Fruit fly (Drosophila melanogaster) whole organism, adult: ENCODE results near the gene Trx2.

ENCODE experiments used
- CG11617 ChIP-seq: fragments of 200-800 bp; sonication (Bioruptor generic); optimal IDR thresholded peaks from 2 replicates; lab custom pipeline; 2017; ENCODE audit warnings: mild to moderate bottlenecking, missing biosample characterization, missing genetic modification reagents, missing genetic modification characterization
- CG12768 ChIP-seq: fragments of 200-800 bp; sonication (Bioruptor generic); optimal IDR thresholded peaks from 2 replicates; lab custom pipeline; 2017; ENCODE audit warnings: missing biosample characterization, missing genetic modification characterization, mild to moderate bottlenecking, moderate library complexity, missing genetic modification reagents
- CG14711 ChIP-seq: fragments of 200-800 bp; sonication (Bioruptor generic); optimal IDR thresholded peaks from 2 replicates; lab custom pipeline; 2018; ENCODE audit warnings: missing biosample characterization, mild to moderate bottlenecking, missing genetic modification characterization, moderate library complexity
- CG1620 ChIP-seq: fragments of 200-800 bp; sonication (Bioruptor generic); optimal IDR thresholded peaks from 2 replicates; lab custom pipeline; 2016; ENCODE audit warnings: missing biosample characterization, missing genetic modification characterization
- CG33017 ChIP-seq: fragments of 200-800 bp; sonication (Bioruptor generic); optimal IDR thresholded peaks from 2 replicates; lab custom pipeline; 2018; ENCODE audit warnings: missing biosample characterization, mild to moderate bottlenecking, missing genetic modification characterization, moderate library complexity
- CG5204 ChIP-seq: fragments of 200-800 bp; sonication (Bioruptor generic); optimal IDR thresholded peaks from 2 replicates; lab custom pipeline; 2016; ENCODE audit warnings: missing biosample characterization, missing genetic modification characterization
- CG7045 ChIP-seq: fragments of 200-800 bp; sonication (Bioruptor generic); optimal IDR thresholded peaks from 2 replicates; lab custom pipeline; 2017; ENCODE audit warnings: missing biosample characterization, mild to moderate bottlenecking, missing genetic modification characterization
- CG7101 ChIP-seq: fragments of 200-800 bp; sonication (Bioruptor generic); optimal IDR thresholded peaks from 2 replicates; lab custom pipeline; 2018; ENCODE audit warnings: missing biosample characterization, mild to moderate bottlenecking, missing genetic modification characterization, moderate library complexity
- Clk ChIP-seq: fragments of 200-800 bp; sonication (Bioruptor generic); optimal IDR thresholded peaks from 2 replicates; lab custom pipeline; 2017; ENCODE audit warnings: missing biosample characterization, missing genetic modification characterization
- Crg-1 ChIP-seq: fragments of 200-800 bp; sonication (Bioruptor generic); optimal IDR thresholded peaks from 2 replicates; lab custom pipeline; 2016; ENCODE audit warnings: missing biosample characterization, missing genetic modification characterization
- Hr96 ChIP-seq: fragments of 200-800 bp; sonication (Bioruptor generic); optimal IDR thresholded peaks from 2 replicates; lab custom pipeline; 2016; ENCODE audit warnings: missing biosample characterization, missing genetic modification characterization
- Mnt ChIP-seq: fragments of 200-800 bp; sonication (Bioruptor generic); optimal IDR thresholded peaks from 2 replicates; lab custom pipeline; 2016; ENCODE audit warnings: missing biosample characterization, mild to moderate bottlenecking, missing genetic modification characterization
- bab1 ChIP-seq: fragments of 200-800 bp; sonication (Bioruptor generic); optimal IDR thresholded peaks from 3 replicates; lab custom pipeline; 2019; ENCODE audit warnings: missing biosample characterization, mild to moderate bottlenecking, missing genetic modification characterization, moderate library complexity
- cic ChIP-seq: fragments of 200-800 bp; sonication (Bioruptor generic); optimal IDR thresholded peaks from 2 replicates; lab custom pipeline; 2017; ENCODE audit warnings: missing biosample characterization, mild to moderate bottlenecking, missing genetic modification characterization, moderate library complexity
- cnc ChIP-seq, 2 experiments: fragments of >200 bp; optimal IDR thresholded peaks; 2 replicates each; lab custom pipeline; 2017
- kay ChIP-seq: fragments of 200-800 bp; sonication (Bioruptor generic); peaks from one replicate; lab custom pipeline; 2016; ENCODE audit warnings: missing biosample characterization, missing genetic modification characterization, borderline replicate concordance
- ovo ChIP-seq: fragments of 200-800 bp; sonication (Bioruptor generic); optimal IDR thresholded peaks from 2 replicates; lab custom pipeline; 2016; ENCODE audit warnings: missing biosample characterization, missing genetic modification characterization
- pad ChIP-seq: fragments of 200-800 bp; sonication (Bioruptor generic); optimal IDR thresholded peaks from 3 replicates; lab custom pipeline; 2017; ENCODE audit warnings: missing biosample characterization, missing genetic modification characterization, mild to moderate bottlenecking, moderate library complexity, missing genetic modification reagents
- tj ChIP-seq: fragments of 200-800 bp; sonication (Bioruptor generic); optimal IDR thresholded peaks from 3 replicates; lab custom pipeline; 2017; ENCODE audit warnings: missing biosample characterization, mild to moderate bottlenecking, missing genetic modification characterization, moderate library complexity
- toe ChIP-seq: fragments of 200-800 bp; sonication (Bioruptor generic); optimal IDR thresholded peaks from 2 replicates; lab custom pipeline; 2016; ENCODE audit warnings: missing biosample characterization, missing genetic modification characterization

The Trx2 gene

dm6 chr2L:9568360-9569088 lies 44.4 kb upstream of the Trx2 start, which contains the start of gene brwl:
Gene brwl (plus strand): TSS chr2L:9568890.
- TF ChIP-seq pad (GFP tag; lab: Kevin White, UChicago) = peak; percentile 84
- TF ChIP-seq CG14711 = peak; percentile 91
- TF ChIP-seq CG12768 (GFP tag; lab: Kevin White, UChicago) = peak; percentile 97
- TF ChIP-seq CG7101 (tag; lab: Kevin White, UChicago) = peak; percentile 96
- TF ChIP-seq tj (GFP tag; lab: Kevin White, UChicago) = peak; percentile 85
- TF ChIP-seq kay (GFP tag; lab: Kevin White, UChicago) = peak; percentile 76
- peak; percentile 95 for TF ChIP-seq CG33017 (tag; lab: Kevin White, UChicago)
- peak; percentile 93 for TF ChIP-seq Clk (GFP tag; lab: Kevin White, UChicago)
- TF ChIP-seq Hr96 = peak; percentile 96
- peak; percentile 94 for TF ChIP-seq bab1 (GFP tag; lab: Kevin White, UChicago)
- peak; percentile 96 for TF ChIP-seq CG11617 (GFP tag; lab: Kevin White, UChicago)
- TF ChIP-seq Crg-1 (GFP tag; lab: Kevin White, UChicago) = peak; percentile 88
- peak; percentile 87 for TF ChIP-seq CG1620 (GFP tag; lab: Kevin White, UChicago)
- TF ChIP-seq CG5204 (GFP tag; lab: Kevin White, UChicago) = peak; percentile 97
- peak; percentile 86 for TF ChIP-seq ovo
- TF ChIP-seq cnc (optimal IDR thresholded peaks at IDR 0.05; lab: Kevin White, UChicago) = no peak
- peak; percentile 96 for TF ChIP-seq CG7045
- TF ChIP-seq Mnt (GFP tag; lab: Kevin White, UChicago) = peak; percentile 86
- peak; percentile 74 for TF ChIP-seq cic (GFP tag; lab: Kevin White, UChicago)
- TF ChIP-seq toe (GFP tag; lab: Kevin White, UChicago) = peak; percentile 97

dm6 chr2L:9569131-9569530 lies 43.8 kb upstream of the Trx2 start:
- TF ChIP-seq Hr96 (no peak), CG12768 (GFP tag; lab: Kevin White, UChicago) (no peak), Mnt (GFP tag; lab: Kevin White, UChicago) (no peak), bab1 (GFP tag; lab: Kevin White, UChicago) (no peak), kay (GFP tag; lab: Kevin White, UChicago) (peak; percentile 80), CG7045 (no peak)

dm6 chr2L:9569588-9570434 lies 43.2 kb upstream of the Trx2 start:
- peak; percentile 78 for TF ChIP-seq Hr96
- peak; percentile 98 for TF ChIP-seq Mnt (GFP tag; lab: Kevin White, UChicago)
- peak; percentile 89 for TF ChIP-seq kay (GFP tag; lab: Kevin White, UChicago)
- TF ChIP-seq CG11617 (GFP tag; lab: Kevin White, UChicago) = peak; percentile 97
- peak; percentile 81 for TF ChIP-seq Clk (GFP tag; lab: Kevin White, UChicago)
- TF ChIP-seq ovo = peak; percentile 84
- TF ChIP-seq cnc (optimal IDR thresholded peaks at IDR 0.05; lab: Kevin White, UChicago) = no peak
- TF ChIP-seq pad (GFP tag; lab: Kevin White, UChicago) = peak; percentile 88
- TF ChIP-seq toe (GFP tag; lab: Kevin White, UChicago) = peak; percentile 65
- TF ChIP-seq CG7101 (tag; lab: Kevin White, UChicago) = peak; percentile 91
- peak; percentile 96 for TF ChIP-seq cic (GFP tag; lab: Kevin White, UChicago)
- peak; percentile 91 for TF ChIP-seq tj (GFP tag; lab: Kevin White, UChicago)
- TF ChIP-seq bab1 (GFP tag; lab: Kevin White, UChicago) = peak; percentile 97
- TF ChIP-seq CG12768 (GFP tag; lab: Kevin White, UChicago) = peak; percentile 92
- peak; percentile 93 for TF ChIP-seq CG33017 (tag; lab: Kevin White, UChicago)
- TF ChIP-seq CG1620 (GFP tag; lab: Kevin White, UChicago) = peak; percentile 73
- TF ChIP-seq CG5204 (GFP tag; lab: Kevin White, UChicago) = peak; percentile 86
- TF ChIP-seq CG14711 = peak; percentile 87
- peak; percentile 87 for TF ChIP-seq Crg-1 (GFP tag; lab: Kevin White, UChicago)
- TF ChIP-seq CG7045 = peak; percentile 93

- TF ChIP-seq Hr96 = no peak
- TF ChIP-seq CG11617 (GFP tag; lab: Kevin White, UChicago) = peak; percentile 8
- TF ChIP-seq CG7101 (tag; lab: Kevin White, UChicago) = peak; percentile 48
- TF ChIP-seq CG33017 (tag; lab: Kevin White, UChicago) = no peak
- TF ChIP-seq pad (GFP tag; lab: Kevin White, UChicago) = no peak
- peak; percentile 64 for TF ChIP-seq Crg-1 (GFP tag; lab: Kevin White, UChicago)
- TF ChIP-seq ovo = peak; percentile 3
- peak; percentile 41 for TF ChIP-seq CG14711
- TF ChIP-seq CG7045 = peak; percentile 29
- no peak for TF ChIP-seq CG5204 (GFP tag; lab: Kevin White, UChicago)
- TF ChIP-seq CG1620 (GFP tag; lab: Kevin White, UChicago) = no peak
- TF ChIP-seq bab1 (GFP tag; lab: Kevin White, UChicago) = peak; percentile 89
- peak; percentile 85 for TF ChIP-seq tj (GFP tag; lab: Kevin White, UChicago)
- TF ChIP-seq cic (GFP tag; lab: Kevin White, UChicago) = no peak
- TF ChIP-seq toe (GFP tag; lab: Kevin White, UChicago) = no peak
- TF ChIP-seq cnc (optimal IDR thresholded peaks at IDR 0.05; lab: Kevin White, UChicago) = no peak
- no peak for TF ChIP-seq CG12768 (GFP tag; lab: Kevin White, UChicago)
- peak; percentile 90 for TF ChIP-seq kay (GFP tag; lab: Kevin White, UChicago)
- TF ChIP-seq Clk (GFP tag; lab: Kevin White, UChicago) = peak; percentile 27
- TF ChIP-seq Mnt (GFP tag; lab: Kevin White, UChicago) = no peak
These were observed 42.2 kb upstream of the Trx2 start for dm6 chr2L:9570673-9571193.
